Worm (Caenorhabditis elegans) whole organism, L4 larva: ENCODE measurements around the gene ZK632.12.

Source experiments
- D1046.2 ChIP-seq: fragments of 200-800 bp; sonication (Bioruptor generic); IDR thresholded peaks from 2 replicates; pipeline ENCODE4 v1.3.6; 2022; ENCODE audit warnings: missing genetic modification characterization, missing compliant biosample characterization
- F26F4.8 ChIP-seq: fragments of 200-800 bp; sonication (Bioruptor generic); conservative IDR thresholded peaks from 2 replicates; pipeline ENCODE4 v1.3.6; 2022; ENCODE audit warnings: missing genetic modification characterization, missing compliant biosample characterization
- F44E2.7 ChIP-seq: fragments of 200-800 bp; sonication (Bioruptor generic); IDR thresholded peaks from 2 replicates; pipeline ENCODE4 v2.1.2; 2022; ENCODE audit warnings: missing genetic modification characterization, missing compliant biosample characterization
- T20F7.1 ChIP-seq: fragments of 200-800 bp; sonication (Bioruptor generic); optimal IDR thresholded peaks from 2 replicates; lab custom pipeline; 2018; ENCODE audit warnings: mild to moderate bottlenecking, missing genetic modification characterization, missing compliant biosample characterization
- T26A8.4 ChIP-seq: fragments of 200-800 bp; sonication (Bioruptor generic); IDR thresholded peaks from 2 replicates; pipeline ENCODE4 v1.3.6; 2022; ENCODE audit warnings: missing genetic modification characterization, missing compliant biosample characterization
- Y105C5A.15 ChIP-seq: fragments of 200-800 bp; sonication (Bioruptor generic); IDR thresholded peaks from 2 replicates; pipeline ENCODE4 v1.3.6; 2022; ENCODE audit warnings: missing genetic modification characterization, missing compliant biosample characterization
- aha-1 ChIP-seq: fragments of 150-350 bp; peaks from one replicate; lab custom pipeline; 2014; ENCODE audit warnings: missing biosample characterization, missing genetic modification characterization
- aly-2 ChIP-seq: sonication (generic microtip); optimal IDR thresholded peaks from 2 replicates; lab custom pipeline; 2018; ENCODE audit warnings: missing biosample characterization, missing genetic modification characterization
- ceh-32 ChIP-seq: sonication (generic microtip); optimal IDR thresholded peaks from 2 replicates; lab custom pipeline; 2016; ENCODE audit warnings: mild to moderate bottlenecking, missing genetic modification characterization, missing compliant biosample characterization; ENCODE audit not compliant: poor library complexity
- ceh-44 ChIP-seq: fragments of 200-800 bp; sonication (Bioruptor generic); IDR thresholded peaks from 2 replicates; pipeline ENCODE4 v1.3.6; 2022; ENCODE audit warnings: missing genetic modification reagents, missing genetic modification characterization, missing compliant biosample characterization
- daf-16 ChIP-seq, 3 experiments: sonication (generic microtip); optimal IDR thresholded peaks; 2 replicates each; lab custom pipeline; 2016 to 2017; ENCODE audit warnings: missing genetic modification characterization in 3 of 3, missing genetic modification reagents in 3 of 3, mild to moderate bottlenecking in 2 of 3, missing compliant biosample characterization in 2 of 3, missing biosample characterization in 1 of 3, moderate library complexity in 1 of 3
- daf-19 ChIP-seq: fragments of 200-800 bp; sonication (Bioruptor generic); conservative IDR thresholded peaks from 2 replicates; pipeline ENCODE4 v1.3.6; 2022; ENCODE audit warnings: missing genetic modification characterization, missing compliant biosample characterization
- dmd-8 ChIP-seq: fragments of 200-800 bp; sonication (Bioruptor generic); IDR thresholded peaks from 2 replicates; pipeline ENCODE4 v1.3.6; 2022; ENCODE audit warnings: missing genetic modification characterization, missing compliant biosample characterization
- dpl-1 ChIP-seq: fragments of 150-350 bp; optimal IDR thresholded peaks from 2 replicates; lab custom pipeline; 2014; ENCODE audit warnings: missing biosample characterization, missing genetic modification reagents, missing genetic modification characterization
- dve-1 ChIP-seq: sonication (generic microtip); optimal IDR thresholded peaks from 2 replicates; lab custom pipeline; 2017; ENCODE audit warnings: antibody characterized with exemption, mild to moderate bottlenecking, missing genetic modification characterization, missing compliant biosample characterization; ENCODE audit not compliant: insufficient read depth
- fos-1 ChIP-seq: fragments of 150-350 bp; optimal IDR thresholded peaks from 2 replicates; lab custom pipeline; 2014; ENCODE audit warnings: missing biosample characterization, missing genetic modification characterization
- hlh-30 ChIP-seq: sonication (generic microtip); optimal IDR thresholded peaks from 2 replicates; lab custom pipeline; 2017; ENCODE audit warnings: antibody characterized with exemption, mild to moderate bottlenecking, missing genetic modification characterization, missing compliant biosample characterization; ENCODE audit not compliant: insufficient read depth
- hmg-1.1 ChIP-seq: fragments of 200-800 bp; sonication (Bioruptor generic); IDR thresholded peaks from 2 replicates; pipeline ENCODE4 v1.3.6; 2022; ENCODE audit warnings: missing genetic modification reagents, missing genetic modification characterization, missing compliant biosample characterization
- lim-7 ChIP-seq: fragments of 200-800 bp; sonication (Bioruptor generic); IDR thresholded peaks from 2 replicates; pipeline ENCODE4 v1.3.6; 2022; ENCODE audit warnings: missing genetic modification characterization, missing compliant biosample characterization
- lin-1 ChIP-seq: fragments of 200-800 bp; sonication (Bioruptor generic); IDR thresholded peaks from 2 replicates; pipeline ENCODE4 v1.3.6; 2022; ENCODE audit warnings: missing genetic modification reagents, missing genetic modification characterization, missing compliant biosample characterization
- lin-15B ChIP-seq: fragments of 150-350 bp; sonication (generic microtip); optimal IDR thresholded peaks from 3 replicates; lab custom pipeline; 2014; ENCODE audit warnings: missing biosample characterization, missing genetic modification characterization
- lin-29 ChIP-seq: fragments of 200-800 bp; sonication (Bioruptor generic); IDR thresholded peaks from 2 replicates; pipeline ENCODE4 v1.3.6; 2022; ENCODE audit warnings: missing genetic modification reagents, missing genetic modification characterization, missing compliant biosample characterization
- lin-39 ChIP-seq: fragments of 150-350 bp; optimal IDR thresholded peaks from 2 replicates; lab custom pipeline; 2014; ENCODE audit warnings: missing biosample characterization, missing genetic modification reagents, missing genetic modification characterization
- lsy-2 ChIP-seq, 2 experiments: fragments of 150-350 bp in 1 of 2; sonication (generic microtip) in 1 of 2; optimal IDR thresholded peaks; 2 replicates each; lab custom pipeline; 2014 to 2017; ENCODE audit warnings: missing biosample characterization in 2 of 2, missing genetic modification characterization in 2 of 2
- mdl-1 ChIP-seq, 2 experiments: fragments of 150-350 bp in 1 of 2; sonication (generic microtip) in 1 of 2; optimal IDR thresholded peaks; 2 replicates each; lab custom pipeline; 2014 to 2017; ENCODE audit warnings: missing biosample characterization in 2 of 2, missing genetic modification characterization in 2 of 2
- mdt-29 ChIP-seq: fragments of 200-800 bp; sonication (Bioruptor generic); IDR thresholded peaks from 2 replicates; pipeline ENCODE4 v1.3.6; 2022; ENCODE audit warnings: missing genetic modification reagents, missing genetic modification characterization, missing compliant biosample characterization
- mep-1 ChIP-seq: fragments of 150-350 bp; sonication (generic microtip); optimal IDR thresholded peaks from 3 replicates; lab custom pipeline; 2014; ENCODE audit warnings: missing biosample characterization, missing genetic modification characterization
- mes-2 ChIP-seq: sonication (generic microtip); optimal IDR thresholded peaks from 2 replicates; lab custom pipeline; 2016; ENCODE audit warnings: missing genotype, mild to moderate bottlenecking, missing genetic modification characterization, missing compliant biosample characterization; ENCODE audit not compliant: poor library complexity, severe bottlenecking
- mxl-3 ChIP-seq: fragments of 200-800 bp; sonication (Bioruptor generic); optimal IDR thresholded peaks from 2 replicates; lab custom pipeline; 2018; ENCODE audit warnings: mild to moderate bottlenecking, missing genetic modification characterization, missing compliant biosample characterization
- nhr-102 ChIP-seq: sonication (generic microtip); optimal IDR thresholded peaks from 2 replicates; lab custom pipeline; 2016; ENCODE audit warnings: mild to moderate bottlenecking, missing genetic modification characterization, moderate library complexity, missing compliant biosample characterization
- nhr-28 ChIP-seq: fragments of 150-350 bp; optimal IDR thresholded peaks from 2 replicates; lab custom pipeline; 2014; ENCODE audit warnings: missing biosample characterization, missing genetic modification characterization
- nhr-41 ChIP-seq: fragments of 200-800 bp; sonication (Bioruptor generic); IDR thresholded peaks from 2 replicates; pipeline ENCODE4 v1.3.6; 2022; ENCODE audit warnings: missing genetic modification reagents, missing genetic modification characterization, missing compliant biosample characterization
- nhr-42 ChIP-seq: fragments of 200-800 bp; sonication (Bioruptor generic); IDR thresholded peaks from 2 replicates; pipeline ENCODE4 v1.3.6; 2022; ENCODE audit warnings: missing genetic modification characterization, missing compliant biosample characterization
- nhr-48 ChIP-seq: sonication (generic microtip); optimal IDR thresholded peaks from 2 replicates; lab custom pipeline; 2016; ENCODE audit warnings: mild to moderate bottlenecking, missing genetic modification characterization, missing compliant biosample characterization
- nhr-77 ChIP-seq: fragments of 150-350 bp; optimal IDR thresholded peaks from 2 replicates; lab custom pipeline; 2014; ENCODE audit warnings: missing biosample characterization, missing genetic modification characterization
- pha-4 ChIP-seq, 2 experiments: fragments of 150-350 bp in 1 of 2; fragments of 200-800 bp in 1 of 2; sonication (Bioruptor generic) in 1 of 2; IDR thresholded peaks in 1 of 2; optimal IDR thresholded peaks in 1 of 2; 2 replicates each; pipeline versions ENCODE4 v1.3.6 to Lab custom; 2014 to 2022; ENCODE audit warnings: missing genetic modification characterization in 2 of 2, missing genetic modification reagents in 2 of 2, missing biosample characterization in 1 of 2, missing compliant biosample characterization in 1 of 2
- php-3 ChIP-seq: fragments of 200-800 bp; sonication (Bioruptor generic); IDR thresholded peaks from 2 replicates; pipeline ENCODE4 v1.3.6; 2022; ENCODE audit warnings: missing genetic modification reagents, missing genetic modification characterization, missing compliant biosample characterization
- rbr-2 ChIP-seq: sonication (generic microtip); optimal IDR thresholded peaks from 2 replicates; lab custom pipeline; 2016; ENCODE audit warnings: missing genotype, missing genetic modification characterization, missing compliant biosample characterization
- sdz-12 ChIP-seq: fragments of 200-800 bp; sonication (Bioruptor generic); optimal IDR thresholded peaks from 2 replicates; lab custom pipeline; 2018; ENCODE audit warnings: mild to moderate bottlenecking, missing genetic modification characterization, missing compliant biosample characterization
- set-16 ChIP-seq: fragments of 200-800 bp; sonication (Bioruptor generic); IDR thresholded peaks from 2 replicates; pipeline ENCODE4 v1.3.6; 2022; ENCODE audit warnings: missing genetic modification reagents, missing genetic modification characterization, missing compliant biosample characterization
- spr-1 ChIP-seq: sonication (generic microtip); optimal IDR thresholded peaks from 2 replicates; lab custom pipeline; 2016; ENCODE audit warnings: mild to moderate bottlenecking, missing genetic modification characterization, missing compliant biosample characterization
- tag-97 ChIP-seq: fragments of 200-800 bp; sonication (Bioruptor generic); IDR thresholded peaks from 2 replicates; pipeline ENCODE4 v1.3.6; 2022; ENCODE audit warnings: missing genetic modification characterization, missing compliant biosample characterization
- unc-130 ChIP-seq: sonication (generic microtip); optimal IDR thresholded peaks from 2 replicates; lab custom pipeline; 2016; ENCODE audit warnings: missing genetic modification reagents, missing genetic modification characterization, missing compliant biosample characterization
- unc-39 ChIP-seq: sonication (generic microtip); optimal IDR thresholded peaks from 2 replicates; lab custom pipeline; 2017; ENCODE audit warnings: missing biosample characterization, missing genetic modification characterization
- unc-62 ChIP-seq, 3 experiments: fragments of 150-350 bp in 1 of 3; sonication (generic microtip); optimal IDR thresholded peaks in 2 of 3; peaks in 1 of 3; 1 replicate in 1 of 3; 2 replicates in 2 of 3; lab custom pipeline; 2014 to 2017; ENCODE audit warnings: missing biosample characterization in 3 of 3, missing genetic modification characterization in 3 of 3, missing genetic modification reagents in 3 of 3, missing genotype in 1 of 3
- vab-7 ChIP-seq: fragments of 200-800 bp; sonication (Bioruptor generic); IDR thresholded peaks from 2 replicates; pipeline ENCODE4 v1.3.6; 2022; ENCODE audit warnings: missing genetic modification reagents, missing genetic modification characterization, missing compliant biosample characterization
- zag-1 ChIP-seq: fragments of 150-350 bp; optimal IDR thresholded peaks from 2 replicates; lab custom pipeline; 2014; ENCODE audit warnings: missing biosample characterization, missing genetic modification characterization
- zfp-3 ChIP-seq: fragments of 200-800 bp; sonication (Bioruptor generic); conservative IDR thresholded peaks from 2 replicates; pipeline ENCODE4 v1.3.6; 2022; ENCODE audit warnings: missing genetic modification reagents, missing genetic modification characterization, missing compliant biosample characterization
- zip-2 ChIP-seq: fragments of 150-350 bp; optimal IDR thresholded peaks from 2 replicates; lab custom pipeline; 2014; ENCODE audit warnings: missing biosample characterization, missing genetic modification characterization
- ztf-11 ChIP-seq: fragments of 150-350 bp; optimal IDR thresholded peaks from 2 replicates; lab custom pipeline; 2014; ENCODE audit warnings: missing biosample characterization, missing genetic modification characterization
- ztf-7 ChIP-seq: fragments of 150-350 bp; optimal IDR thresholded peaks from 2 replicates; lab custom pipeline; 2014; ENCODE audit warnings: missing biosample characterization, missing genetic modification characterization

ZK632.12 gene

DNA sequence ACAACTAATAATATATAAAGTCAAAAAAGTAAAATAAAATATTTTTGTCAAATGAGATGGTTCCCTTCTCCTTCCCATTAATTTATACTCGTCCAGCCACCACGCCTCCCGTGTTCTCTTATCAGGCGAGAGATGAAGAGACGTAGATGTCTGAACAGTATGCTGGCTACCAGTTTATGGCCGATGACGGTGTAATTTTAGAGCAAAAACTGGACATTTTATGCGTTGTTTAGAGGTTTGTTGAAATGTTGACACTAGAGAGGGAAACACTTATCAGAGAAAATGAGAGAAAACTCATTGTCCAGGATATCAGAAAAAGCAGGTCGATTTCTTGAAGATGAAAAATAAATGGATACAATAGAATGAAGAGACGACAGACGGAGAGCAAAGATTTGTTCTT, 26.5 kb downstream of the ZK632.12 start (continued):
- no peak for TF ChIP-seq pha-4 (GFP tag; IDR thresholded peaks at IDR 0.05; lab: Robert Waterston, UW)
- TF ChIP-seq pha-4 (tag; optimal IDR thresholded peaks at IDR 0.05; lab: Kevin White, UChicago) = no peak
- no peak for TF ChIP-seq F44E2.7 (GFP tag; lab: Robert Waterston, UW)
- no peak for TF ChIP-seq spr-1 (tag; lab: Kevin White, UChicago)
- TF ChIP-seq mxl-3 = no peak
- no peak for TF ChIP-seq lin-15B
- TF ChIP-seq lin-39 (tag; lab: Kevin White, UChicago) = no peak
- TF ChIP-seq mdl-1 (tag; optimal IDR thresholded peaks at IDR 0.05; lab: Kevin White, UChicago) = peak in 1 of 2 experiments; percentile 36
- TF ChIP-seq D1046.2 (GFP tag; lab: Robert Waterston, UW) = no peak
- TF ChIP-seq ztf-11 (tag; lab: Kevin White, UChicago) = no peak
- no peak for TF ChIP-seq fos-1
- TF ChIP-seq dve-1 = peak; percentile 77
- TF ChIP-seq unc-130 (GFP tag; lab: Kevin White, UChicago) = no peak
- peak in 1 of 2 experiments; percentile 29 for TF ChIP-seq unc-62 (GFP tag; optimal IDR thresholded peaks at IDR 0.05 in 1 of 2; lab: Kevin White, UChicago)
- TF ChIP-seq unc-62 (tag; optimal IDR thresholded peaks at IDR 0.05; lab: Kevin White, UChicago) = no peak
- TF ChIP-seq nhr-77 = peak; percentile 36
- no peak for TF ChIP-seq nhr-48 (tag; lab: Kevin White, UChicago)
- peak; percentile 21 for TF ChIP-seq mes-2
- TF ChIP-seq lin-29 (GFP tag; lab: Robert Waterston, UW) = no peak
- no peak for TF ChIP-seq T26A8.4 (GFP tag; lab: Robert Waterston, UW)
- TF ChIP-seq hlh-30 (tag; lab: Kevin White, UChicago) = peak; percentile 38
- no peak for TF ChIP-seq Y105C5A.15
- TF ChIP-seq vab-7 (GFP tag; lab: Robert Waterston, UW) = no peak
- TF ChIP-seq php-3 (GFP tag; lab: Robert Waterston, UW) = peak; percentile 79
- peak; percentile 8 for TF ChIP-seq mep-1 (tag; lab: Kevin White, UChicago)
- TF ChIP-seq F26F4.8 (GFP tag; lab: Robert Waterston, UW) = no peak
- TF ChIP-seq ztf-7 (tag; lab: Kevin White, UChicago) = no peak
- no peak for TF ChIP-seq daf-16 (GFP tag; optimal IDR thresholded peaks at IDR 0.05; lab: Kevin White, UChicago)
- peak; percentile 90 for TF ChIP-seq daf-16 (tag; optimal IDR thresholded peaks at IDR 0.05; lab: Kevin White, UChicago)
- TF ChIP-seq tag-97 = no peak
- no peak for TF ChIP-seq set-16 (GFP tag; lab: Robert Waterston, UW)
- TF ChIP-seq hmg-1.1 = no peak
- TF ChIP-seq nhr-102 (tag; lab: Kevin White, UChicago) = no peak
- no peak for TF ChIP-seq unc-39
- peak; percentile 27 for TF ChIP-seq nhr-28 (tag; lab: Kevin White, UChicago)
- no peak for TF ChIP-seq daf-19 (GFP tag; lab: Robert Waterston, UW)
- TF ChIP-seq lim-7 (GFP tag; lab: Robert Waterston, UW) = no peak
- no peak for TF ChIP-seq sdz-12 (GFP tag; lab: Kevin White, UChicago)
- TF ChIP-seq nhr-42 = no peak
- TF ChIP-seq T20F7.1 = no peak
- no peak for TF ChIP-seq nhr-41
- TF ChIP-seq dpl-1 (GFP tag; lab: Kevin White, UChicago) = no peak
- no peak for TF ChIP-seq zip-2
- TF ChIP-seq zag-1 (tag; lab: Kevin White, UChicago) = no peak
- TF ChIP-seq ceh-44 (GFP tag; lab: Robert Waterston, UW) = no peak
- no peak for TF ChIP-seq rbr-2 (tag; lab: Kevin White, UChicago)
- TF ChIP-seq zfp-3 (GFP tag; lab: Robert Waterston, UW) = no peak
- no peak for TF ChIP-seq lin-1 (GFP tag; lab: Robert Waterston, UW)
- no peak for TF ChIP-seq ceh-32 (tag; lab: Kevin White, UChicago)
- TF ChIP-seq mdt-29 (GFP tag; lab: Robert Waterston, UW) = no peak
- no peak for TF ChIP-seq aha-1 (tag; lab: Kevin White, UChicago)
- TF ChIP-seq lsy-2 (tag; optimal IDR thresholded peaks at IDR 0.05; lab: Kevin White, UChicago) = no peak
- TF ChIP-seq aly-2 = no peak
- no peak for TF ChIP-seq dmd-8 (GFP tag; lab: Robert Waterston, UW)
